Fruit fly (Drosophila melanogaster): ENCODE data around the gene Pdxk.
A peak's percentile ranks its signal among the peaks of the same experiment; 100 is the strongest.

Gene Pdxk

DNA sequence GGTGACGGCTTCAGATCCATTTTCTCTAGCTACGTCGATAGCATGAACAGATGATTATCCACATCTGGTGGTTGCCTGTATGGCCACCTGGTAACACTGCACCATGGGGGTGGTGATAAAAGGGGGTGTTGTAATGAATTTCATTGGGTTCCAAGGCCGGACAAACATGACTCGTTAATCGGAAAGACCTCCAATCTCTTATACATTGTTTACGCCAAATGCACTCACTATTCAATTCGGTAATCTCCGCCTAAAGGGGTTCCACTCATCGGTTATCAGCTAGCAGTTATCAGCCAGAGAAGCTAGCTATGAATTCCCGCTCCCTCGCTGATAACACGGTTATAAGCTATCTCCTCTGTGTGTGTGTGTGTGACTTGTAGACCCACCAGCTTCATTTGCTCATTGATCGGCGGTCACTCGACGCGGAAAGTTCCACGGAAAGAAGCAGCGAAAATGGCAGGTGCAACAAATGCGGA is at the start of gene Pdxk:
Gene Pdxk (plus strand): TSS at position 100 of the 476 bp plus-strand sequence.
- TF ChIP-seq CG17801 (GFP tag; optimal IDR thresholded peaks at IDR 0.05; ENCODE audit: partially characterized antibody), result peak; percentile 47

DNA sequence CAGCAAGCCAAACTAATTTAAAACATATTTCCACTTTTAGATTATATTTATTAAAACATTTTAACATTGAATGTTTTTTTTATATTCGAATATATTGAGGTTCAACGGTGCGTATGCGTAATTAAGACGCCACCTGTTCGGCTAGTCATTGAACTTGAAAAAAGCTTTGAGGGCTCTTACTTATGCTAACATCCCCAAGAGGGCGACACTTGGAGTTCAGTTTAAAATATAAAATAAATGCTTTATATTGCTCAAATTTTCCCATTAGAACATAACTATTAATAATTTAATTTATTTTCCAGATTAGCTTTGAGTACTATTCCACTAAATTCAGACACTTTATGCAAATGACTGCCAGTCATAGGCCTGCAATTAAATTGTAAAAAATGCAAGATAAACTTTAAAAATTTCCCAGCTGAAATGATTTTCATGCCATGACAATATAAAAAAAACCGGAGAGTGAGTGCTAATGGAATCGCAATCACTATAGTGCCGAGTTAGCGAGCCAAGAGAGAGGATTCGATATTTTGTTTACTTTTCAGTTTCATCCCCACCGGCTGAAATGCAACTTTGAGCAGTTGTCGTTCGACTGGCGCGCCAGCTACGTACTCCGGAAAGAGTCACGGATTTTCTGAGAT is 26.3 kb upstream of the Pdxk start, which contains the start of gene PGRP-LA:
Gene PGRP-LA (plus strand): TSS at position 588 of the 638 bp plus-strand sequence.
- no peak for TF ChIP-seq CG17801 (GFP tag; optimal IDR thresholded peaks at IDR 0.05; ENCODE audit: partially characterized antibody)

DNA sequence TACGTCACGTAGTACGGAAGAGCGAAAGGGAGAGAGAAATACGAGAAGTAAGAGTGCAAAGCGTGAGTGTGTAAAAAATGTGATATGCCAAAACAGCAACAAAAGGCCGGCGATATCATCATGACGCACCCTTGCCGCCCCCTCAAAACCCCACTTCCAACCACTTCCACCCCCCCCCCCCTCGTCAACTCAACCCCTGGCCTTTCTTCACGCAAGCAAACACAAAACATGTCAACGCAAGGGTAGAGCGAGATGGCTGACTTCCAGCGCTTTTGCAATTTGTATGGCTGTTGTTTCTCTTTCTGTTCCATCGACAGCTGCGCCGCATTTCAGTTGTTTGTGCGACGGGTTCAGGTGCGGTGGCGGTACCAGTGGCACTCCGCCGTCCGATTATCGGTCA is 24.4 kb upstream of the Pdxk start:
- TF ChIP-seq CG17801 (GFP tag; optimal IDR thresholded peaks at IDR 0.05; ENCODE audit: partially characterized antibody), result no peak

DNA sequence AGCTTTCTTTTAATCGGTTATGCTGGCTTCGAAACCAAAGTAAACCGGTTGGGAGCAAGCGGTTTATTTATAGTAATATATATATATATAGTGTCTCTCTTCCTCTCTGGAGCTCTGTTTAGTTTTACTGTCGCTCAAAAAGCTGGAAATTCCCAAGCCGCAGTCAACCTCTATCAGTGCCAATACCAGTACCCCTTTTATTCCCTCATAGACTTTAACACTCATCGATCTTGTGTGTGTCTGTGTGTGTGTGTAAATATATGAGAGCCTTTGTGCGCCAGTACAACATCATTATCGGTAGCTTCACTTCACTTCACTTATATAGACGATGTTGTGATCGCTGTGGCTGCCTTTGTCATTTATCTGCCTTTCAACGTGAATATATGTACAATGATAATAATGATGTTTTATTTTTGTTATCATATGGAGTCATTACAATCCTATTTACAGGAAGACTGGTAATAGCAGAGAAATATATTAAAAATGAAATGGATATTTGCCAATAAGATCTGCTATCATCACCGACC is 22.1 kb upstream of the Pdxk start:
- TF ChIP-seq CG17801 (GFP tag; optimal IDR thresholded peaks at IDR 0.05; ENCODE audit: partially characterized antibody), result no peak

DNA sequence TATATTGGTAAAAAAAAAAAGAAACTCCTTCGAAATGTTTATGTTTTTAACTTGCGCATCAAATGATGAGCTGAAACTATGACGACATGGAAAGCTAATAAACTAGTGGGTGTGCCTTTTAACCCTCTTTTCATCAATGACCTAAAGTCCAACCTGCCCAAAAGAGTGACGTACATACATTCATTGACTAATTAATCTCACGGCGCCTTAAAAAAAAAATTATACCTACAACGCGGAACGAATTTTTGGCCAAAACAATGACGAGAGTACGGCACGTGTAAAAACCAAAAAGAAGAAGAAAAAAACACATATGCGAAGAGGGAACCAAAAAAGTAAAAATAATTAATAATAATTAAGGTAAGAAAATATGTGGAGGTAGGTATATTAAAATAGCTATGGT is 21.6 kb upstream of the Pdxk start, which contains the start of gene PGRP-LC:
Gene PGRP-LC (plus strand): TSS at position 301 of the 400 bp plus-strand sequence.
- no peak for TF ChIP-seq CG17801 (GFP tag; optimal IDR thresholded peaks at IDR 0.05; ENCODE audit: partially characterized antibody)

DNA sequence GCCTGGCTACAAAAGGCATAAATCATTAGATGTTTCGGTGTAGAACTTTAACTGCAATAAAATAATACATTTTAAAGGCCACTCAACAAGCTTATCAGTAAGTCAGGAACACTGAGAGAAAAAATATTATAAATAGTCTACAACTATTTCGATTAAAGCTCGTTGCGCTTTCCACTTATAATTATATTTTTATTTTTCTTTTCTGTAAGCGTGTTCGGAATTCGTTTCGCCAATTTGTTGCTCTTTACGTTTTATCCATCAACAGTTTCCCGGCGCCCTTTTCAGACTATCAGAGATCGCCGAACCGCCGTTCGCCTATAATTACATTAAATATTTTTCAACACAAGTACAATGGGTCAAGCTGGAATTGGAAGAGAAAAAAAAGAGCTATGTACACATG is 21.1 kb upstream of the Pdxk start:
- TF ChIP-seq CG17801 (GFP tag; optimal IDR thresholded peaks at IDR 0.05; ENCODE audit: partially characterized antibody), result no peak

DNA sequence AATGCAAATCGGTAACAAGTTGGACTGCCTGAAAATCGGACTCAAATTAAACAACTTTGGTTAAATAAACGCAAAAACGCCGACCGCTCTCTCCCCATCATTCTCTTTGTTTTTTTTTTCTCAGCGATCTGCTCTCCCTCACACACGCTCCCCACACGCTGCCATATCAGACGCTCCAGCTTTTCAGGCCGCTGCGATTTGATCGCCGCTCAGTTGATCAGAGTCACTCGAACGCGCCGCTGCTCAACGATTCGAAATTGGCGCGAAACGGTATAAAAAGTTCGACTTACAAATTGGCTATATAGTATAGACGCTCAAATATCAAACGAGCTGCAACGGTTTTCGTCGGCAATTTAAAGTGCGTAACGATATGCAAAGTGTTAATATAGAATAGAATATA is 19.9 kb upstream of the Pdxk start:
- no peak for TF ChIP-seq CG17801 (GFP tag; optimal IDR thresholded peaks at IDR 0.05; ENCODE audit: partially characterized antibody)

DNA sequence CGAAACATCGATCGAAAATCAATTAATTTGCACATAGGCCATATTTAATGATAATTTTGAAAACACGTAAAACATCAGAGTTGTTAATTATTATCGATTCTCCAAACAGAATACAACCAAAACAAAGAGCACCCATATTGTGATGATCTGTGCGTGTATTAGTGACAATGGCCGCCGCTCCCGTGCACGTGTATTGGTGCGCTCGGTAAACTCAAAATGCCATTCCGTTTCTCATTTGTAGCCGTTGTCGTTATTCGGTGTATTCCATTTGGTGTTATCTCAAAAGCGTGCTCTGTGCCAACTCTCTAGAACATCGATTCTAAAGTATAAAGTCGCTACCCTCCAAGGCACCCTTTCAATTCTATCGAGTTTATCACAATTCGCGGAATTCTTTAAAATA is 19.3 kb upstream of the Pdxk start:
- no peak for TF ChIP-seq CG17801 (GFP tag; optimal IDR thresholded peaks at IDR 0.05; ENCODE audit: partially characterized antibody)

DNA sequence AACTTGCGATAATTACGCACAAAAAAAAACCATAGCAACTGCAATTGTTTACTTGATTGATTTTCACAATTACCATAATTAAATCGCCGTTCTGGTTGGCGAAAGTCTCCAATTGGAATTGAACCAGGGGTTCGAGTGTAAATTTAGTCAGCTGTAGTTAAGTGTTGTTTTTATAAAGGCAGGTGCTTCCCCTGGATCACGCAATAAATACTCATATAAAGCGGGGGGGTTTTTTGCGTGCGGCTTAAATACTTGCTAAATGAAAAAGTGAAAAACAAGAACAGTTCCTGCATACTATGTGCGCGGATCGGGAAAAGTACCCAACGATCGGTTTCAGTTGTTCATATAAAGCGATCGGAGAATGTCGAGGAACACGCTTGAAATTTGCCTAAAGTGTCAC is 16.2 kb upstream of the Pdxk start:
- TF ChIP-seq CG17801 (GFP tag; optimal IDR thresholded peaks at IDR 0.05; ENCODE audit: partially characterized antibody), result no peak

DNA sequence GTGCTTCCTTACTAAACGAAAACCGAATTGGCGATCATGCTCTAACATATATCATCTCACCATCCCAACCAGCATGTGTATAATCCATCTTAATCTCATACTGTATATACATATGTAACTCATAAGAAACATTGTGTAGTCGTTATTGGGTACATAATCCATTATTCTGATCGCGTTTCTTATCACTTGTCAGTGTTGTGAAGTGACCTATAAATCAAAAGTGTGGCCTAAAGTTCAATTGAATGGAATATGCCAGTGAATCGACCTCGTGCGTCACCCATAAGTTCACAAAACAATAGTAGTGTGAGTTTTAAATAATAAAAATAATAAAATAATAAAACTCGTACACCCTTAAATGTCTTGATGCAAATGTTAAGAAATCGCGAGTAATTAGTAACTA is 15.0 kb upstream of the Pdxk start:
- no peak for TF ChIP-seq CG17801 (GFP tag; optimal IDR thresholded peaks at IDR 0.05; ENCODE audit: partially characterized antibody)

DNA sequence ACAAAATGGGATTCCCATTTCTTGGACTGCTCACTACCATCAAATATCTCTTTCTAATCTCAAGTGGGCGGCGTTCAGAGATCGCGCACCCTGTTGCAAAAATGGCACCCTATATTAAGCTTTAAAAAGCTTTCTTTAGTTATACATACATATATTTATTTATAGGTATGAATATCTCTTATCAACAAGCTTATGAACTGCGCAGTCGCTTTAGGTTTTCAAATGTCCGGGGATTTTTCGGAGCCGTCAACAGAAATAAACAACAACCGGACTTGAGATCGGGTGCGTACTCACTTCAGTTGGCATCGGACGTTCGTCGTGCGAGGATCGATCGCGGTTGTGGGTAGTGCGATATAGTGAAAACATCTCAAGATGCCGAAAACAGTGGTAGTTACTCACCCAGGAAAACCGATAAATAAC is 10.8 kb upstream of the Pdxk start, which contains the start of gene PGRP-LF:
Gene PGRP-LF (plus strand): TSS at position 296 of the 420 bp plus-strand sequence.
- no peak for TF ChIP-seq CG17801 (GFP tag; optimal IDR thresholded peaks at IDR 0.05; ENCODE audit: partially characterized antibody)

DNA sequence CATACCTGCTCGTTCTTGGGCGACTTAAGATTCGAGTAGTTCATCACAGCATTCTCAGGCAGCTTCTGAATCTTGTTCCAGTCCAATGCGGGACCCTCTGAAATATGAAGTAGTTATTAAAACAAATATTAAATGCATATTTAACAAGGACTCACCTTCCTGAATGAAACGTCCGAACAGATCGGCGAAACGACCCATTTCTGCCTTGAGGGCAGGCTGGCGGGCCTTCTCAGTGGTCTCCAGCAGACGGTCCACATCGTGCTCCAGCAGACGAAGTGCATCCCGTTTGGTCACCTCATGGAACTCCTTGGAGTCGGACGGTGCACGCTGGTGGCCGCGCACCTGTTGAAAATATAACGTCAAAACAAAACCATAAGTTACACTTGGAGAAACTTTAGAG is 6.4 kb upstream of the Pdxk start, which contains the start of gene CG32040:
Gene CG32040 (plus strand): TSS at position 301 of the 400 bp plus-strand sequence.
- no peak for TF ChIP-seq CG17801 (GFP tag; optimal IDR thresholded peaks at IDR 0.05; ENCODE audit: partially characterized antibody)

DNA sequence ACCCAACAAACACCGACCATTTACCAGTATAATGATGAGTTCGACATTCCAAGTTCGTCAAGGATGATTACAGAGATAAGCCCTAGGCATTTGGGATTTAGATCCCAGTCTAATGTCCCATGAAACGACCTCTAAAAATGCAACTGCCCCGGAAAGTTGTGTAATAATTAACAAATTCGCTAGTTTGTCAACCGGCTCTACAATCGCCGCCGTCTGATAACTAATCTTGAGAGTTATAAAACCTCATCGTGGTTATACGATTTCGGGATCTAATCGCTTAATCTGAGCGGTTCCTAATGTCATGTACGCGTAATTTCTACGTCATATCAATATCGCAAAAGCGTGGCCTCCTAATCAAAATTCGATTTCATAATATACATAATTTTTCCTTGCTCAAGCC is 4.6 kb upstream of the Pdxk start:
- TF ChIP-seq CG17801 (GFP tag; optimal IDR thresholded peaks at IDR 0.05; ENCODE audit: partially characterized antibody), result peak; percentile 8

DNA sequence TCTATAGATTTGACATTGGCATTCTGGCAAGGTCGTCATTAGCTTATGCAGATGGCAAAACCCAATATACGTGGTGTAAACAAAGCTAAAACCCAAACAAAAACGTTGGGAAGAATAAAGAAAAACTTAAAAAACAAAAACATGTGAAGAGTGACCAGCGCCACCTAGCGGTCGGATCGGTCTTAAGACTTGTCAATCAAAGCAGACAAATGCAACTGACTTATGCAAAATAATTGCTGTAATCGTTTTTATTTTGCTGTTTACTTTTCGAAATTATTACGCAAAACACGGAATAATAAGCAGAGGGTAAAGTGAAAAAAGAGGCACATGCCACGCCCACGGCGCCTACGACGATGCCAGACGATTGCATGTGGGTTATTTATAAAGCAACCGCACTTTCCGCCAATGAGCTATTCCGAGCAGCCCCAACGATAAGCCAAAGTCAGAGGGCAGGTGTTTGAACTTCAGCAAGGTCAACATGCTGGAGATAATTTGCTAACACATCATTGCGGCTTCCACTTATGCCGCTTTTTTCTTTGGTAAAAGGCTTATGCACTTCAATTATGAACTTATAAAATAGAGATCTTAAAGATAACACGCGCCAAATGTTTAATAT is 3.9 kb upstream of the Pdxk start:
- no peak for TF ChIP-seq CG17801 (GFP tag; optimal IDR thresholded peaks at IDR 0.05; ENCODE audit: partially characterized antibody)

DNA sequence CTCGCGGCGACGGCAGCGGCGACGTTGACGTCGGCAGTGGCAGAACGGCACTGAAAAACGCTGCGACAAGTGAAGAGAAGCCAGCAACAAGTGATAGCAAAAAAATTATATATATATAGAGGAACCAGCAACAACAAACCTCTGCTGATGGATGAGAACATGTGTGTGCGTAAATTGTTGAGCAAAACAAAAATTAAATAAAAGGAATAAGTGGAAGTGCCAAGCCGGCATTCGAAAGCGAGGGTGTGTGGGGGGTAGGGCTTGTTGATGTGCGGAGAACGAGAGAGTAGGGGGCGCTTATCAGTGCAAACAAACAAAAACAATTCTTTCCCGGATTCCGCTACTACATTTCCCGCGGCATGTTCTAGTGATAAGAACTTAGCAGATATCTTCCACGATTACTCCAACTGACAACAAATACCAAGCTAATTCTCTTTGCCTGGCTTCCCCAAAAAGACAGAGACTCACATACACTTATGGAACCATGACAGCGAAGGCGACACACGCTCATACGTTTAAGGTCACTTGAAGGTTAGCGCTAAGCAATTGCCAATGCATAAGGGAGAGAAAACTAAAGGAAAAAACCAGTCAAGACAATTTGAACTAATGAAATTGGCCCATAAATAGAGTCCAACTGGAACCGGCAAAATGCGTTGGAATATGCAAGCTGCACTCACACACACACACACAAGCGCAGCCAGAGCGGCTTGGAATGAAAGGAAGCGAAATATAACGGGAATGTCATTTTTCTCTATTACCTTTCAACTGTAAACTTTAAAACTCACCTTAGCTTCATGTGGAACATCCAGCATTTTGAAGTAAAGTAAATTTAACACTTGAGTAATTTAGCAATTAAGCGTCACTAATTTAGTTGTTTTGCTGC is 2.0 kb upstream of the Pdxk start:
- TF ChIP-seq CG17801 (GFP tag; optimal IDR thresholded peaks at IDR 0.05; ENCODE audit: partially characterized antibody), result no peak

All from ovary, adult (tissue).